Fruit fly (Drosophila melanogaster) whole organism: ENCODE data around the gene svr.

Experiments
- CG8478 ChIP-seq: fragments of >200 bp; optimal IDR thresholded peaks from 2 replicates; lab custom pipeline; 2018; ENCODE audit warnings: inconsistent platforms
- Dll ChIP-seq: fragments of >200 bp; optimal IDR thresholded peaks from 2 replicates; lab custom pipeline; 2017
- EcR ChIP-seq, 2 experiments: fragments of >200 bp; optimal IDR thresholded peaks; 2 replicates each; lab custom pipeline; 2017; ENCODE audit warnings: missing biosample characterization in 2 of 2, missing genetic modification characterization in 2 of 2, missing genetic modification reagents in 2 of 2
- pan ChIP-seq: fragments of >200 bp; optimal IDR thresholded peaks from 2 replicates; lab custom pipeline; 2017
- psq ChIP-seq: fragments of >200 bp; optimal IDR thresholded peaks from 2 replicates; lab custom pipeline; 2017
- usp ChIP-seq: fragments of >200 bp; optimal IDR thresholded peaks from 2 replicates; lab custom pipeline; 2017; ENCODE audit warnings: missing biosample characterization, missing genetic modification characterization, mixed read lengths

DNA sequence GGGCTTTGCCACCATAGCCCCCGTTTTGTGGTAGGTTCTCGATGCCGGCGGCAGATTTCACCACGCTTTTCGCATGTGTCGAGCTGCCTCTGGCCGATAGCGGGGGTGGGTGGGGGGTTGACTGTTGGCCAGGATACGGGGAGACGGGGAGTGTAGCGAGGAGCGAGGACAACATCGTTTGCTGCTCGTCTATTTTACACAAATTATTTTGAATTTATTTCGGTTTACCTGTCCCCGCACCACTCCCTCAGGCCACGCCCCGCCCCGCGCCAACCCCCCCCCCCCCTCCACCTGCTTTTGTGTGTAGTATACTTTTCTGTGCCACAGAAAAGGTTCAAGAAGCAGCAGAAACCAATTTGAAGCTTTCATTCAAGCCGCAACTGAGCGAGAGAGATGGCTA, 45.8 kb downstream of the svr start:
- no peak for TF ChIP-seq usp (GFP tag; lab: Kevin White, UChicago)
- TF ChIP-seq Dll (lab: Kevin White, UChicago), result no peak
- no peak for TF ChIP-seq psq (lab: Kevin White, UChicago)
- TF ChIP-seq CG8478 (lab: Kevin White, UChicago), result no peak
- TF ChIP-seq pan, result no peak
- TF ChIP-seq EcR (GFP tag; optimal IDR thresholded peaks at IDR 0.05; lab: Kevin White, UChicago), result no peak
